Worm (Caenorhabditis elegans): Measurements from ENCODE around the gene nspa-8.

DNA sequence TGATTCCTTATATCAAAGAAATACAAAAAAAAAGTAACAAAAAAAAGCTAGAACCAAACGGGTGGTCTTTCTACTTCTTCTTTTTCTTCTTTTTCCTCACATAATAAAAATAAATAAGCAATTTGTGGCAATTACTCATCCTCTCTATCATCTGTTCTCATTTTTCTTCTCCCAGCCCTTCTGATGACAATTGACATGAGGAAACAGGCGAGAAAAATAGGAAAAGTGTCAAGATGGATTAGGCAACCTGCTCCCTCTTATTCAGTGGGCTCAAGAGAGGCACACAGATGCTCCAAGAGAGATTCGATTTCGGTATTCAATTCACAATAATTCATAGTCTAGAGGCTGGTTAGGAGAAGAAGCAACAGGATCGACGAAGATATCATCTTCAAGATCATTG, 36.1 kb downstream of the nspa-8 start:
- TF ChIP-seq ztf-11 (tag; optimal IDR thresholded peaks at IDR 0.05) (no peak), unc-39 (tag; optimal IDR thresholded peaks at IDR 0.05) (no peak), nfya-1 (tag; optimal IDR thresholded peaks at IDR 0.05; ENCODE audit: insufficient read depth) (no peak), lin-39 (tag; optimal IDR thresholded peaks at IDR 0.05) (no peak), mdl-1 (tag; optimal IDR thresholded peaks at IDR 0.05) (no peak), nhr-12 (tag; optimal IDR thresholded peaks at IDR 0.05) (no peak)
